Worm (Caenorhabditis elegans) whole organism, early embryonic: Measurements from ENCODE around the gene acox-1.6.

Experiments
- ama-1 ChIP-seq: fragments of 150-350 bp; optimal IDR thresholded peaks from 2 replicates; lab custom pipeline; 2014
- ceh-36 ChIP-seq: sonication (generic microtip); optimal IDR thresholded peaks from 2 replicates; lab custom pipeline; 2016; ENCODE audit warnings: missing genetic modification characterization, inconsistent platforms, missing compliant biosample characterization
- hmbx-1 ChIP-seq: sonication (generic microtip); optimal IDR thresholded peaks from 2 replicates; lab custom pipeline; 2016; ENCODE audit warnings: mild to moderate bottlenecking, missing genetic modification characterization, missing compliant biosample characterization
- hmg-4 ChIP-seq: fragments of 200-800 bp; sonication (Bioruptor generic); optimal IDR thresholded peaks from 2 replicates; lab custom pipeline; 2018; ENCODE audit warnings: mild to moderate bottlenecking, missing genetic modification characterization, missing compliant biosample characterization

DNA sequence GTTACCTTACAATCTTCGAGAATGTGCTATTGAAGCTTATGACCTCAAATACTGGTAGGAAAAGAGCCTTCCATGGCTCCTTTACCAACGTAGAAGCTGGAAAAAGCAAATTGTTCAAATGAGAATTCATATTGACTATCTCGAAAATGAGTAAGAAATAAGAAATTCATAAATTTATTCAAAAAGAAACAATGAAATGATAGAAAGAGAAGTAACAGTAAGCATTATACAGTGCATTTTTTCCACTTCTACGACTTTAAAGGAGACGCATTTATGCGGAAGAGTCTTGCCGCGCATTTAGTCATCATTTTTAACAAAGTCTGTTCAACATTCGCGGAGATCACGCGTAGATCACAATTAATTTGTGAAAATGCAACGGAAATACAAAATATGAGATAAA, 43.4 kb downstream of the acox-1.6 start, which contains the start of gene Y7A5A.10:
- no peak for TF ChIP-seq ama-1 (lab: Kevin White, UChicago)
- TF ChIP-seq hmg-4 (GFP tag; lab: Kevin White, UChicago) = no peak
- TF ChIP-seq ceh-36 (tag; lab: Kevin White, UChicago) = no peak
- TF ChIP-seq hmbx-1 (tag; lab: Kevin White, UChicago) = no peak
